Fruit fly (Drosophila melanogaster) S2 (cell line): ENCODE measurements around the gene CG11345.

Experiments
- CG8478 ChIP-seq: fragments of >200 bp; optimal IDR thresholded peaks from 2 replicates; lab custom pipeline; 2018
- CTCF ChIP-seq, 2 experiments: fragments of >200 bp; optimal IDR thresholded peaks; 2 replicates each; lab custom pipeline; 2018

Gene CG11345

dm6 chr3L:4430331-4430730 is 27.6 kb downstream of the CG11345 start:
- no peak for TF ChIP-seq CG8478 (lab: Kevin White, UChicago)
- no peak for TF ChIP-seq CTCF (optimal IDR thresholded peaks at IDR 0.05; lab: Kevin White, UChicago)

- TF ChIP-seq CG8478 (lab: Kevin White, UChicago), result no peak
- TF ChIP-seq CTCF (optimal IDR thresholded peaks at IDR 0.05; lab: Kevin White, UChicago), result no peak
Measured at dm6 chr3L:4428918-4429546, 28.9 kb downstream of the CG11345 start, which contains the start of gene nAChRbeta1. Gene nAChRbeta1, plus strand, starts transcription at chr3L:4429349.

- no peak for TF ChIP-seq CTCF (optimal IDR thresholded peaks at IDR 0.05; lab: Kevin White, UChicago)
- no peak for TF ChIP-seq CG8478 (lab: Kevin White, UChicago)
Measured at dm6 chr3L:4426581-4426980, 31.4 kb downstream of the CG11345 start.

dm6 chr3L:4421362-4421761 is 36.6 kb downstream of the CG11345 start, which contains the start of gene CG15020:
Gene CG15020, plus strand, starts transcription at chr3L:4421662.
- no peak for TF ChIP-seq CG8478 (lab: Kevin White, UChicago)
- TF ChIP-seq CTCF (optimal IDR thresholded peaks at IDR 0.05; lab: Kevin White, UChicago), result no peak

dm6 chr3L:4417543-4417942 is 40.4 kb downstream of the CG11345 start:
- TF ChIP-seq CTCF (optimal IDR thresholded peaks at IDR 0.05; lab: Kevin White, UChicago), result no peak
- no peak for TF ChIP-seq CG8478 (lab: Kevin White, UChicago)

dm6 chr3L:4417068-4417467 is 40.9 kb downstream of the CG11345 start:
- no peak for TF ChIP-seq CG8478 (lab: Kevin White, UChicago)
- TF ChIP-seq CTCF (optimal IDR thresholded peaks at IDR 0.05; lab: Kevin White, UChicago), result no peak

dm6 chr3L:4415326-4416274 is 42.4 kb downstream of the CG11345 start:
- TF ChIP-seq CG8478 (lab: Kevin White, UChicago) (no peak), CTCF (optimal IDR thresholded peaks at IDR 0.05; lab: Kevin White, UChicago) (no peak)

dm6 chr3L:4414579-4414978 is 43.4 kb downstream of the CG11345 start:
- TF ChIP-seq CG8478 (lab: Kevin White, UChicago) (no peak), CTCF (optimal IDR thresholded peaks at IDR 0.05; lab: Kevin White, UChicago) (no peak)

- TF ChIP-seq CG8478 (lab: Kevin White, UChicago) (no peak), CTCF (optimal IDR thresholded peaks at IDR 0.05; lab: Kevin White, UChicago) (no peak)
Measured at dm6 chr3L:4413800-4414446, 44.0 kb downstream of the CG11345 start.

dm6 chr3L:4412974-4413373 is 45.0 kb downstream of the CG11345 start:
- no peak for TF ChIP-seq CG8478 (lab: Kevin White, UChicago)
- no peak for TF ChIP-seq CTCF (optimal IDR thresholded peaks at IDR 0.05; lab: Kevin White, UChicago)

dm6 chr3L:4411951-4412350 is 46.0 kb downstream of the CG11345 start:
- no peak for TF ChIP-seq CTCF (optimal IDR thresholded peaks at IDR 0.05; lab: Kevin White, UChicago)
- no peak for TF ChIP-seq CG8478 (lab: Kevin White, UChicago)

dm6 chr3L:4411025-4411873 is 46.7 kb downstream of the CG11345 start:
- no peak for TF ChIP-seq CTCF (optimal IDR thresholded peaks at IDR 0.05; lab: Kevin White, UChicago)
- no peak for TF ChIP-seq CG8478 (lab: Kevin White, UChicago)

dm6 chr3L:4409898-4410629 is 47.9 kb downstream of the CG11345 start:
- no peak for TF ChIP-seq CTCF (optimal IDR thresholded peaks at IDR 0.05; lab: Kevin White, UChicago)
